Worm (Caenorhabditis elegans): ENCODE measurements around the gene C33D3.4.

ce11 chrX:10446982-10447381 is 41.9 kb upstream of the C33D3.4 start, which contains the start of gene C39B10.5:
- TF ChIP-seq pha-4 (tag; optimal IDR thresholded peaks at IDR 0.05): no peak
- TF ChIP-seq fos-1 (tag; optimal IDR thresholded peaks at IDR 0.05): no peak
- no peak for TF ChIP-seq ama-1 (optimal IDR thresholded peaks at IDR 0.05)
- no peak for TF ChIP-seq mdl-1 (tag; optimal IDR thresholded peaks at IDR 0.05)
- no peak for TF ChIP-seq jun-1 (tag; optimal IDR thresholded peaks at IDR 0.05)

All from whole organism, L3 larva.